Worm (Caenorhabditis elegans) whole organism, late embryonic: ENCODE measurements around the gene F08F8.7.

Experiments used
- Y22D7AL.16 ChIP-seq: sonication (generic microtip); optimal IDR thresholded peaks from 2 replicates; lab custom pipeline; 2016; ENCODE audit warnings: missing genetic modification characterization, missing compliant biosample characterization
- ahr-1 ChIP-seq: sonication (generic microtip); optimal IDR thresholded peaks from 2 replicates; lab custom pipeline; 2016; ENCODE audit warnings: missing genetic modification characterization, missing compliant biosample characterization
- ceh-14 ChIP-seq: sonication (generic microtip); optimal IDR thresholded peaks from 2 replicates; lab custom pipeline; 2016; ENCODE audit warnings: missing genotype, missing genetic modification characterization, missing compliant biosample characterization
- ceh-18 ChIP-seq: sonication (generic microtip); optimal IDR thresholded peaks from 2 replicates; lab custom pipeline; 2016; ENCODE audit warnings: missing genetic modification characterization, missing compliant biosample characterization
- ceh-22 ChIP-seq: sonication (generic microtip); optimal IDR thresholded peaks from 2 replicates; lab custom pipeline; 2017; ENCODE audit warnings: missing biosample characterization, missing genetic modification characterization
- ceh-24 ChIP-seq: sonication (generic microtip); optimal IDR thresholded peaks from 2 replicates; lab custom pipeline; 2016; ENCODE audit warnings: mild to moderate bottlenecking, missing genetic modification characterization, missing compliant biosample characterization
- ceh-30 ChIP-seq: fragments of 150-350 bp; optimal IDR thresholded peaks from 2 replicates; lab custom pipeline; 2014; ENCODE audit warnings: missing biosample characterization, missing genetic modification characterization
- ceh-31 ChIP-seq: sonication (generic microtip); optimal IDR thresholded peaks from 2 replicates; lab custom pipeline; 2016; ENCODE audit warnings: missing genetic modification characterization, missing compliant biosample characterization
- ceh-34 ChIP-seq: sonication (generic microtip); optimal IDR thresholded peaks from 2 replicates; lab custom pipeline; 2016; ENCODE audit warnings: mild to moderate bottlenecking, missing genetic modification characterization, missing compliant biosample characterization
- ceh-48 ChIP-seq: sonication (generic microtip); optimal IDR thresholded peaks from 2 replicates; lab custom pipeline; 2016; ENCODE audit warnings: missing genetic modification characterization, inconsistent platforms, missing compliant biosample characterization
- che-1 ChIP-seq: sonication (generic microtip); optimal IDR thresholded peaks from 2 replicates; lab custom pipeline; 2016; ENCODE audit warnings: mild to moderate bottlenecking, missing genetic modification characterization, missing compliant biosample characterization
- dmd-4 ChIP-seq: sonication (generic microtip); optimal IDR thresholded peaks from 2 replicates; lab custom pipeline; 2016; ENCODE audit warnings: borderline replicate concordance, missing genetic modification characterization, missing compliant biosample characterization
- dve-1 ChIP-seq: sonication (generic microtip); optimal IDR thresholded peaks from 2 replicates; lab custom pipeline; 2017; ENCODE audit warnings: antibody characterized with exemption, mild to moderate bottlenecking, missing genetic modification characterization, missing compliant biosample characterization
- elt-2 ChIP-seq: sonication (generic microtip); optimal IDR thresholded peaks from 2 replicates; lab custom pipeline; 2016; ENCODE audit warnings: missing genetic modification reagents, missing genetic modification characterization, missing compliant biosample characterization
- elt-4 ChIP-seq: sonication (generic microtip); optimal IDR thresholded peaks from 2 replicates; lab custom pipeline; 2016; ENCODE audit warnings: missing genetic modification characterization, missing compliant biosample characterization
- eyg-1 ChIP-seq: sonication (generic microtip); optimal IDR thresholded peaks from 2 replicates; lab custom pipeline; 2016; ENCODE audit warnings: missing genotype, missing genetic modification characterization, missing compliant biosample characterization
- fax-1 ChIP-seq: sonication (generic microtip); optimal IDR thresholded peaks from 2 replicates; lab custom pipeline; 2016; ENCODE audit warnings: missing genotype, missing genetic modification characterization, missing compliant biosample characterization
- fkh-10 ChIP-seq: fragments of 150-350 bp; optimal IDR thresholded peaks from 2 replicates; lab custom pipeline; 2014; ENCODE audit warnings: missing biosample characterization, missing genetic modification reagents, missing genetic modification characterization
- gmeb-2 ChIP-seq: sonication (generic microtip); optimal IDR thresholded peaks from 2 replicates; lab custom pipeline; 2016; ENCODE audit warnings: missing genetic modification characterization, inconsistent platforms, missing compliant biosample characterization
- hlh-30 ChIP-seq: sonication (generic microtip); optimal IDR thresholded peaks from 2 replicates; lab custom pipeline; 2017; ENCODE audit warnings: antibody characterized with exemption, missing genetic modification characterization, missing compliant biosample characterization; ENCODE audit not compliant: insufficient read depth
- hlh-6 ChIP-seq: sonication (generic microtip); optimal IDR thresholded peaks from 2 replicates; lab custom pipeline; 2016; ENCODE audit warnings: missing genotype, missing genetic modification characterization, missing compliant biosample characterization
- lim-6 ChIP-seq: sonication (generic microtip); optimal IDR thresholded peaks from 2 replicates; lab custom pipeline; 2016; ENCODE audit warnings: missing genetic modification characterization, missing compliant biosample characterization
- lin-11 ChIP-seq: fragments of 200-800 bp; sonication (Bioruptor generic); optimal IDR thresholded peaks from 2 replicates; lab custom pipeline; 2018; ENCODE audit warnings: mild to moderate bottlenecking, missing genetic modification characterization, missing compliant biosample characterization
- madf-2 ChIP-seq: sonication (generic microtip); optimal IDR thresholded peaks from 2 replicates; lab custom pipeline; 2017; ENCODE audit warnings: missing genetic modification characterization, missing compliant biosample characterization
- nfya-1 ChIP-seq: sonication (generic microtip); optimal IDR thresholded peaks from 2 replicates; lab custom pipeline; 2017; ENCODE audit warnings: missing genetic modification characterization, mild to moderate bottlenecking, missing compliant biosample characterization, antibody characterized with exemption, moderate library complexity
- nhr-11 ChIP-seq: fragments of 150-350 bp; optimal IDR thresholded peaks from 2 replicates; lab custom pipeline; 2014; ENCODE audit warnings: missing biosample characterization, missing genetic modification characterization
- nhr-232 ChIP-seq: sonication (generic microtip); optimal IDR thresholded peaks from 2 replicates; lab custom pipeline; 2016; ENCODE audit warnings: missing genetic modification characterization, missing compliant biosample characterization
- npax-4 ChIP-seq: sonication (generic microtip); optimal IDR thresholded peaks from 2 replicates; lab custom pipeline; 2016; ENCODE audit warnings: missing genetic modification characterization, missing compliant biosample characterization
- pag-3 ChIP-seq: sonication (generic microtip); optimal IDR thresholded peaks from 2 replicates; lab custom pipeline; 2016; ENCODE audit warnings: missing compliant biosample characterization, missing genetic modification characterization, borderline replicate concordance
- pat-9 ChIP-seq: fragments of 200-800 bp; sonication (Bioruptor generic); optimal IDR thresholded peaks from 2 replicates; lab custom pipeline; 2018; ENCODE audit warnings: mild to moderate bottlenecking, missing genetic modification characterization, moderate library complexity, missing compliant biosample characterization
- pax-1 ChIP-seq: fragments of 150-350 bp; optimal IDR thresholded peaks from 2 replicates; lab custom pipeline; 2014; ENCODE audit warnings: missing biosample characterization, missing genetic modification characterization
- pha-2 ChIP-seq: sonication (generic microtip); optimal IDR thresholded peaks from 2 replicates; lab custom pipeline; 2017; ENCODE audit warnings: mild to moderate bottlenecking, missing genetic modification characterization, missing compliant biosample characterization
- pha-4 ChIP-seq: fragments of 150-350 bp; optimal IDR thresholded peaks from 2 replicates; lab custom pipeline; 2018; ENCODE audit warnings: missing biosample characterization, missing genetic modification reagents, missing genetic modification characterization
- pros-1 ChIP-seq: fragments of 150-350 bp; optimal IDR thresholded peaks from 2 replicates; lab custom pipeline; 2014; ENCODE audit warnings: missing biosample characterization, missing genetic modification reagents, missing genetic modification characterization
- ref-2 ChIP-seq: sonication (generic microtip); optimal IDR thresholded peaks from 2 replicates; lab custom pipeline; 2016; ENCODE audit warnings: missing genetic modification characterization, missing compliant biosample characterization
- sdc-2 ChIP-seq: sonication (generic microtip); optimal IDR thresholded peaks from 2 replicates; lab custom pipeline; 2016; ENCODE audit warnings: missing genotype, missing genetic modification characterization, missing compliant biosample characterization
- sox-2 ChIP-seq: fragments of 200-800 bp; sonication (Bioruptor generic); IDR thresholded peaks from 2 replicates; pipeline ENCODE4 v1.3.6; 2022; ENCODE audit warnings: missing genetic modification reagents, missing genetic modification characterization, missing compliant biosample characterization
- syd-9 ChIP-seq: sonication (generic microtip); optimal IDR thresholded peaks from 2 replicates; lab custom pipeline; 2016; ENCODE audit warnings: mild to moderate bottlenecking, missing genetic modification characterization, moderate library complexity, missing compliant biosample characterization
- tbx-2 ChIP-seq: sonication (generic microtip); optimal IDR thresholded peaks from 2 replicates; lab custom pipeline; 2016; ENCODE audit warnings: missing genetic modification characterization, missing compliant biosample characterization
- ttx-3 ChIP-seq: sonication (generic microtip); optimal IDR thresholded peaks from 2 replicates; lab custom pipeline; 2016; ENCODE audit warnings: missing genetic modification reagents, missing genetic modification characterization, missing compliant biosample characterization
- unc-42 ChIP-seq: sonication (generic microtip); optimal IDR thresholded peaks from 2 replicates; lab custom pipeline; 2016; ENCODE audit warnings: missing genotype, missing genetic modification characterization, missing compliant biosample characterization
- unc-55 ChIP-seq: sonication (generic microtip); optimal IDR thresholded peaks from 2 replicates; lab custom pipeline; 2017; ENCODE audit warnings: missing biosample characterization, missing genetic modification reagents, missing genetic modification characterization
- ztf-16 ChIP-seq: sonication (generic microtip); optimal IDR thresholded peaks from 2 replicates; lab custom pipeline; 2017; ENCODE audit warnings: missing genetic modification characterization, missing compliant biosample characterization

Gene F08F8.7

ce11 chrIII:7339138-7339537 is 7.8 kb downstream of the F08F8.7 start:
- TF ChIP-seq dmd-4 (no peak), ceh-30 (tag; lab: Kevin White, UChicago) (no peak), che-1 (tag; lab: Kevin White, UChicago) (no peak), fkh-10 (no peak), gmeb-2 (tag; lab: Kevin White, UChicago) (no peak), pax-1 (tag; lab: Kevin White, UChicago) (no peak), nhr-11 (no peak), pat-9 (tag; lab: Kevin White, UChicago) (no peak), ceh-48 (tag; lab: Kevin White, UChicago) (no peak), pha-2 (tag; lab: Kevin White, UChicago) (no peak), ttx-3 (tag; lab: Kevin White, UChicago) (no peak), lin-11 (no peak), ceh-24 (no peak), syd-9 (tag; lab: Kevin White, UChicago) (no peak), dve-1 (tag; lab: Kevin White, UChicago) (no peak), Y22D7AL.16 (tag; lab: Kevin White, UChicago) (no peak), npax-4 (tag; lab: Kevin White, UChicago) (no peak)

ce11 chrIII:7338693-7339092 is 8.3 kb downstream of the F08F8.7 start, which contains the start of gene kap-1:
Gene kap-1 (plus strand): TSS chrIII:7338835.
- peak; percentile 40 for TF ChIP-seq ceh-48 (tag; lab: Kevin White, UChicago)
- no peak for TF ChIP-seq fkh-10
- no peak for TF ChIP-seq dmd-4

- TF ChIP-seq madf-2 (tag; lab: Kevin White, UChicago): no peak
- no peak for TF ChIP-seq dmd-4
- no peak for TF ChIP-seq ceh-30 (tag; lab: Kevin White, UChicago)
- no peak for TF ChIP-seq npax-4 (tag; lab: Kevin White, UChicago)
- TF ChIP-seq pha-2 (tag; lab: Kevin White, UChicago): no peak
- no peak for TF ChIP-seq lim-6
- TF ChIP-seq nhr-11: no peak
- no peak for TF ChIP-seq sdc-2 (tag; lab: Kevin White, UChicago)
- TF ChIP-seq ceh-22 (tag; lab: Kevin White, UChicago): no peak
- TF ChIP-seq pax-1 (tag; lab: Kevin White, UChicago): no peak
- TF ChIP-seq Y22D7AL.16 (tag; lab: Kevin White, UChicago): no peak
- TF ChIP-seq ceh-14 (tag; lab: Kevin White, UChicago): no peak
- no peak for TF ChIP-seq nfya-1 (tag; lab: Kevin White, UChicago)
- TF ChIP-seq elt-4: no peak
- no peak for TF ChIP-seq pha-4 (tag; lab: Kevin White, UChicago)
- no peak for TF ChIP-seq eyg-1
- TF ChIP-seq, all 69 proteins: peak for 0
Measured at ce11 chrIII:7338009-7338408, 8.9 kb downstream of the F08F8.7 start.

- peak; percentile 23 for TF ChIP-seq unc-42
- TF ChIP-seq nhr-11: no peak
- peak; percentile 24 for TF ChIP-seq elt-2 (tag; lab: Kevin White, UChicago)
- TF ChIP-seq che-1 (tag; lab: Kevin White, UChicago): peak; percentile 0
- TF ChIP-seq ztf-16 (tag; lab: Kevin White, UChicago): no peak
- TF ChIP-seq ceh-31 (tag; lab: Kevin White, UChicago): peak; percentile 35
- TF ChIP-seq madf-2 (tag; lab: Kevin White, UChicago): no peak
- TF ChIP-seq dve-1 (tag; lab: Kevin White, UChicago): peak; percentile 16
- no peak for TF ChIP-seq lim-6
- peak; percentile 29 for TF ChIP-seq ref-2
- TF ChIP-seq nfya-1 (tag; lab: Kevin White, UChicago): peak; percentile 74
- no peak for TF ChIP-seq nhr-232
- TF ChIP-seq tbx-2: peak; percentile 20
- no peak for TF ChIP-seq pros-1 (tag; lab: Kevin White, UChicago)
Measured at ce11 chrIII:7336214-7336613, 10.7 kb downstream of the F08F8.7 start, which contains the start of gene gsp-2. Gene gsp-2 (plus strand): TSS chrIII:7336587.

ce11 chrIII:7335220-7335619 is 11.7 kb downstream of the F08F8.7 start, which contains the start of gene F56C9.10:
Gene F56C9.10 (minus strand): TSS chrIII:7335316.
- peak; percentile 2 for TF ChIP-seq sdc-2 (tag; lab: Kevin White, UChicago)
- TF ChIP-seq unc-55 (GFP tag; lab: Kevin White, UChicago): peak; percentile 89
- TF ChIP-seq lim-6: no peak
- TF ChIP-seq tbx-2: peak; percentile 57
- TF ChIP-seq Y22D7AL.16 (tag; lab: Kevin White, UChicago): no peak
- TF ChIP-seq elt-2 (tag; lab: Kevin White, UChicago): no peak
- TF ChIP-seq ahr-1 (tag; lab: Kevin White, UChicago): no peak
- peak; percentile 9 for TF ChIP-seq ceh-48 (tag; lab: Kevin White, UChicago)
- TF ChIP-seq ceh-34 (tag; lab: Kevin White, UChicago): no peak
- TF ChIP-seq ceh-14 (tag; lab: Kevin White, UChicago): no peak
- TF ChIP-seq pag-3 (tag; lab: Kevin White, UChicago): no peak
- no peak for TF ChIP-seq sox-2 (GFP tag; lab: Robert Waterston, UW)
- peak; percentile 99 for TF ChIP-seq hlh-30 (tag; lab: Kevin White, UChicago)
- no peak for TF ChIP-seq nhr-11
- TF ChIP-seq fax-1 (tag; lab: Kevin White, UChicago): no peak
- TF ChIP-seq ceh-18 (tag; lab: Kevin White, UChicago): peak; percentile 93
- no peak for TF ChIP-seq lin-11
- TF ChIP-seq pax-1 (tag; lab: Kevin White, UChicago): no peak
- TF ChIP-seq hlh-6 (tag; lab: Kevin White, UChicago): no peak
- no peak for TF ChIP-seq pat-9 (tag; lab: Kevin White, UChicago)
